Fruit fly (Drosophila melanogaster) whole organism, embryonic: ENCODE measurements around the gene Pif1A.
A peak's percentile ranks its signal among the peaks of the same experiment; 100 is the strongest.

Experiments
- Abd-B ChIP-seq: fragments of 200-800 bp; sonication (Bioruptor generic); optimal IDR thresholded peaks from 2 replicates; lab custom pipeline; 2018; ENCODE audit warnings: missing biosample characterization, mild to moderate bottlenecking, missing genetic modification characterization, moderate library complexity
- Atf3 ChIP-seq: fragments of 200-800 bp; sonication (Bioruptor generic); optimal IDR thresholded peaks from 3 replicates; lab custom pipeline; 2016; ENCODE audit warnings: missing biosample characterization, missing genetic modification characterization
- Atf6 ChIP-seq: fragments of 200-800 bp; sonication (Bioruptor generic); IDR thresholded peaks from 2 replicates; pipeline ENCODE4 v1.3.6; 2022; ENCODE audit warnings: missing biosample characterization, missing genetic modification characterization
- B-H1 ChIP-seq: fragments of 200-800 bp; sonication (Bioruptor generic); IDR thresholded peaks from 3 replicates; pipeline ENCODE4 v1.3.6; 2022; ENCODE audit warnings: missing biosample characterization, missing genetic modification characterization
- C15 ChIP-seq: fragments of 200-800 bp; sonication (Bioruptor generic); IDR thresholded peaks from 3 replicates; pipeline ENCODE4 v1.3.6; 2022; ENCODE audit warnings: missing biosample characterization, missing genetic modification characterization
- CG10274 ChIP-seq: fragments of 200-800 bp; sonication (Bioruptor generic); optimal IDR thresholded peaks from 3 replicates; lab custom pipeline; 2017; ENCODE audit warnings: missing biosample characterization, mild to moderate bottlenecking, missing genetic modification characterization
- CG11247 ChIP-seq: fragments of 200-800 bp; sonication (Bioruptor generic); IDR thresholded peaks from 2 replicates; pipeline ENCODE4 v1.3.6; 2022; ENCODE audit warnings: missing biosample characterization, missing genetic modification characterization
- CG11398 ChIP-seq: fragments of 200-800 bp; sonication (Bioruptor generic); optimal IDR thresholded peaks from 2 replicates; lab custom pipeline; 2016; ENCODE audit warnings: missing biosample characterization, missing genetic modification characterization
- CG11560 ChIP-seq: fragments of 200-800 bp; sonication (Bioruptor generic); IDR thresholded peaks from 3 replicates; pipeline ENCODE4 v1.3.6; 2022; ENCODE audit warnings: missing biosample characterization, missing genetic modification characterization
- CG15479 ChIP-seq: fragments of 200-800 bp; sonication (Bioruptor generic); optimal IDR thresholded peaks from 3 replicates; lab custom pipeline; 2019; ENCODE audit warnings: missing biosample characterization, mild to moderate bottlenecking, missing genetic modification characterization, moderate library complexity
- CG17912 ChIP-seq: fragments of 200-800 bp; sonication (Bioruptor generic); optimal IDR thresholded peaks from 2 replicates; lab custom pipeline; 2018; ENCODE audit warnings: missing biosample characterization, mild to moderate bottlenecking, missing genetic modification characterization
- CG2202 ChIP-seq: fragments of 200-800 bp; sonication (Bioruptor generic); optimal IDR thresholded peaks from 2 replicates; lab custom pipeline; 2018; ENCODE audit warnings: missing biosample characterization, mild to moderate bottlenecking, missing genetic modification characterization
- CG31365 ChIP-seq: fragments of 200-800 bp; sonication (Bioruptor generic); optimal IDR thresholded peaks from 2 replicates; lab custom pipeline; 2018; ENCODE audit warnings: missing biosample characterization, mild to moderate bottlenecking, missing genetic modification characterization
- CG32532 ChIP-seq: fragments of 200-800 bp; sonication (Bioruptor generic); IDR thresholded peaks from 2 replicates; pipeline ENCODE4 v1.3.6; 2022; ENCODE audit warnings: missing biosample characterization, missing genetic modification characterization
- CG3726 ChIP-seq: fragments of 200-800 bp; sonication (Bioruptor generic); IDR thresholded peaks from 3 replicates; pipeline ENCODE4, ENCODE4 v1.3.6; 2022; ENCODE audit warnings: missing biosample characterization, missing genetic modification characterization
- CG6765 ChIP-seq: fragments of 200-800 bp; sonication (Bioruptor generic); optimal IDR thresholded peaks from 3 replicates; lab custom pipeline; 2017; ENCODE audit warnings: missing biosample characterization, mild to moderate bottlenecking, missing genetic modification characterization
- CG6813 ChIP-seq: fragments of 200-800 bp; sonication (Bioruptor generic); optimal IDR thresholded peaks from 2 replicates; lab custom pipeline; 2017; ENCODE audit warnings: missing biosample characterization, missing genetic modification characterization, mild to moderate bottlenecking, moderate library complexity, missing genetic modification reagents
- CG9437 ChIP-seq: fragments of 200-800 bp; sonication (Bioruptor generic); optimal IDR thresholded peaks from 2 replicates; lab custom pipeline; 2018; ENCODE audit warnings: missing biosample characterization, mild to moderate bottlenecking, missing genetic modification characterization
- CG9727 ChIP-seq: fragments of 200-800 bp; sonication (Bioruptor generic); optimal IDR thresholded peaks from 3 replicates; lab custom pipeline; 2017; ENCODE audit warnings: missing biosample characterization, mild to moderate bottlenecking, missing genetic modification characterization
- CG9876 ChIP-seq: fragments of 200-800 bp; sonication (Bioruptor generic); optimal IDR thresholded peaks from 2 replicates; lab custom pipeline; 2016; ENCODE audit warnings: missing biosample characterization, missing genetic modification characterization
- Drgx ChIP-seq: fragments of 200-800 bp; sonication (Bioruptor generic); IDR thresholded peaks from 2 replicates; pipeline ENCODE4 v1.3.6; 2022; ENCODE audit warnings: missing biosample characterization, missing genetic modification characterization
- HLH3B ChIP-seq: fragments of 200-800 bp; sonication (Bioruptor generic); IDR thresholded peaks from 2 replicates; pipeline ENCODE4 v1.3.6; 2022; ENCODE audit warnings: missing biosample characterization, missing genetic modification characterization
- HLH4C ChIP-seq: fragments of 200-800 bp; sonication (Bioruptor generic); IDR thresholded peaks from 3 replicates; pipeline ENCODE4 v1.3.6; 2022; ENCODE audit warnings: missing biosample characterization, missing genetic modification characterization; ENCODE audit not compliant: partially characterized antibody
- Lpt ChIP-seq: fragments of >200 bp; optimal IDR thresholded peaks from 2 replicates; lab custom pipeline; 2018; ENCODE audit warnings: missing biosample characterization, missing genetic modification characterization
- Mrtf ChIP-seq: fragments of 200-800 bp; sonication (Bioruptor generic); IDR thresholded peaks from 3 replicates; pipeline ENCODE4 v1.3.6; 2022; ENCODE audit warnings: missing biosample characterization, missing genetic modification characterization
- Tbp ChIP-seq: fragments of >200 bp; optimal IDR thresholded peaks from 2 replicates; lab custom pipeline; 2018; ENCODE audit warnings: missing biosample characterization, missing genetic modification characterization
- amos ChIP-seq: fragments of 200-800 bp; sonication (Bioruptor generic); IDR thresholded peaks from 2 replicates; pipeline ENCODE4 v1.3.6; 2022; ENCODE audit warnings: missing biosample characterization, missing genetic modification characterization; ENCODE audit not compliant: partially characterized antibody
- chif ChIP-seq, 2 experiments: fragments of 200-800 bp; sonication (Bioruptor generic); optimal IDR thresholded peaks; 3 replicates each; lab custom pipeline; 2016; ENCODE audit warnings: missing biosample characterization in 2 of 2, missing genetic modification characterization in 2 of 2
- chinmo ChIP-seq: fragments of 200-800 bp; sonication (Bioruptor generic); IDR thresholded peaks from 4 replicates; pipeline ENCODE4 v1.3.6; 2022; ENCODE audit warnings: missing biosample characterization, missing genetic modification characterization; ENCODE audit not compliant: partially characterized antibody
- danr ChIP-seq: fragments of 200-800 bp; sonication (Bioruptor generic); IDR thresholded peaks from 2 replicates; pipeline ENCODE4 v1.3.6; 2022; ENCODE audit warnings: missing biosample characterization, missing genetic modification characterization
- esg ChIP-seq: fragments of 200-800 bp; sonication (Bioruptor generic); conservative IDR thresholded peaks from 2 replicates; pipeline ENCODE4 v1.3.6; 2022; ENCODE audit warnings: missing biosample characterization, missing genetic modification characterization
- fd64A ChIP-seq: fragments of 200-800 bp; sonication (Bioruptor generic); optimal IDR thresholded peaks from 3 replicates; lab custom pipeline; 2018; ENCODE audit warnings: missing biosample characterization, mild to moderate bottlenecking, missing genetic modification characterization
- fd96Cb ChIP-seq: fragments of 200-800 bp; sonication (Bioruptor generic); optimal IDR thresholded peaks from 2 replicates; lab custom pipeline; 2018; ENCODE audit warnings: missing biosample characterization, mild to moderate bottlenecking, missing genetic modification characterization, moderate library complexity
- gcm ChIP-seq: fragments of 200-800 bp; sonication (Bioruptor generic); optimal IDR thresholded peaks from 2 replicates; lab custom pipeline; 2019; ENCODE audit warnings: missing biosample characterization, mild to moderate bottlenecking, missing genetic modification characterization, moderate library complexity
- gsb-n ChIP-seq: fragments of 200-800 bp; sonication (Bioruptor generic); optimal IDR thresholded peaks from 3 replicates; lab custom pipeline; 2018; ENCODE audit warnings: missing biosample characterization, mild to moderate bottlenecking, missing genetic modification characterization
- knrl ChIP-seq: fragments of 200-800 bp; sonication (Bioruptor generic); IDR thresholded peaks from 3 replicates; pipeline ENCODE4 v1.3.6; 2022; ENCODE audit warnings: missing biosample characterization, missing genetic modification characterization; ENCODE audit not compliant: partially characterized antibody
- lab ChIP-seq: fragments of 200-800 bp; sonication (Bioruptor generic); optimal IDR thresholded peaks from 3 replicates; lab custom pipeline; 2017; ENCODE audit warnings: missing biosample characterization, missing genetic modification characterization, mild to moderate bottlenecking, moderate library complexity, missing genetic modification reagents
- lola ChIP-seq, 3 experiments: fragments of >200 bp in 2 of 3; fragments of 200-800 bp in 1 of 3; sonication (Bioruptor generic) in 1 of 3; optimal IDR thresholded peaks; 2 replicates each; lab custom pipeline; 2017 to 2019; ENCODE audit warnings: missing biosample characterization in 3 of 3, missing genetic modification characterization in 3 of 3, mild to moderate bottlenecking in 1 of 3, moderate library complexity in 1 of 3
- oc ChIP-seq: fragments of 200-800 bp; sonication (Bioruptor generic); optimal IDR thresholded peaks from 2 replicates; lab custom pipeline; 2018; ENCODE audit warnings: missing biosample characterization, mild to moderate bottlenecking, missing genetic modification characterization, moderate library complexity
- p53 ChIP-seq: fragments of 200-800 bp; sonication (Bioruptor generic); optimal IDR thresholded peaks from 2 replicates; lab custom pipeline; 2016; ENCODE audit warnings: missing biosample characterization, missing genetic modification characterization
- phol ChIP-seq: fragments of 200-800 bp; sonication (Bioruptor generic); optimal IDR thresholded peaks from 3 replicates; lab custom pipeline; 2018; ENCODE audit warnings: missing biosample characterization, mild to moderate bottlenecking, missing genetic modification characterization, moderate library complexity
- pros ChIP-seq: fragments of 200-800 bp; sonication (Bioruptor generic); optimal IDR thresholded peaks from 3 replicates; lab custom pipeline; 2019; ENCODE audit warnings: missing biosample characterization, mild to moderate bottlenecking, missing genetic modification characterization, moderate library complexity
- ro ChIP-seq: fragments of 200-800 bp; sonication (Bioruptor generic); IDR thresholded peaks from 2 replicates; pipeline ENCODE4 v1.3.6; 2022; ENCODE audit warnings: missing biosample characterization, missing genetic modification characterization
- salm ChIP-seq: fragments of 200-800 bp; sonication (Bioruptor generic); optimal IDR thresholded peaks from 2 replicates; lab custom pipeline; 2018; ENCODE audit warnings: missing biosample characterization, mild to moderate bottlenecking, missing genetic modification characterization
- slp2 ChIP-seq: fragments of 200-800 bp; sonication (Bioruptor generic); optimal IDR thresholded peaks from 2 replicates; lab custom pipeline; 2016; ENCODE audit warnings: missing biosample characterization, missing genetic modification characterization
- so ChIP-seq: fragments of 200-800 bp; sonication (Bioruptor generic); IDR thresholded peaks from 3 replicates; pipeline ENCODE4 v1.3.6; 2022; ENCODE audit warnings: missing biosample characterization, missing genetic modification characterization
- tx ChIP-seq: fragments of 200-800 bp; sonication (Bioruptor generic); optimal IDR thresholded peaks from 2 replicates; lab custom pipeline; 2016; ENCODE audit warnings: missing biosample characterization, missing genetic modification characterization
- z ChIP-seq: fragments of 200-800 bp; sonication (Bioruptor generic); IDR thresholded peaks from 3 replicates; pipeline ENCODE4 v1.3.6; 2022; ENCODE audit warnings: missing biosample characterization, missing genetic modification characterization
- zen ChIP-seq: fragments of 200-800 bp; sonication (Bioruptor generic); optimal IDR thresholded peaks from 3 replicates; lab custom pipeline; 2018; ENCODE audit warnings: missing biosample characterization, mild to moderate bottlenecking, missing genetic modification characterization, moderate library complexity

Gene Pif1A

dm6 chr3R:8731597-8732263 lies 69.2 kb downstream of the Pif1A start, which contains the start of the genes M1BP and CG8202 (continued):
- TF ChIP-seq C15 (GFP tag; lab: Robert Waterston, UW) (no peak), fd64A (peak; percentile 18), CG17912 (GFP tag; lab: Kevin White, UChicago) (peak; percentile 68), z (GFP tag; lab: Robert Waterston, UW) (no peak), Mrtf (GFP tag; lab: Robert Waterston, UW) (peak; percentile 74; the same call in 2 of the 3 replicates), CG32532 (GFP tag; lab: Robert Waterston, UW) (peak; percentile 85), Abd-B (GFP tag; lab: Kevin White, UChicago) (peak; percentile 87), CG11560 (tag; lab: Robert Waterston, UW) (peak; percentile 64; the same call in 1 of the 3 replicates), CG9727 (GFP tag; lab: Kevin White, UChicago) (peak; percentile 96), CG2202 (peak; percentile 77), gsb-n (peak; percentile 93), CG6765 (GFP tag; lab: Kevin White, UChicago) (peak; percentile 87), p53 (no peak), CG11247 (GFP tag; lab: Robert Waterston, UW) (peak; percentile 67), CG9437 (GFP tag; lab: Kevin White, UChicago) (peak; percentile 93), pros (GFP tag; lab: Kevin White, UChicago) (peak; percentile 38), knrl (GFP tag; lab: Robert Waterston, UW) (no peak), CG6813 (GFP tag; lab: Kevin White, UChicago) (peak; percentile 81), zen (tag; lab: Kevin White, UChicago) (peak; percentile 83), chinmo (no peak), Drgx (GFP tag; lab: Robert Waterston, UW) (peak; percentile 74), HLH4C (no peak), HLH3B (GFP tag; lab: Robert Waterston, UW) (peak; percentile 58), tx (peak; percentile 38), B-H1 (peak; percentile 65; the same call in 2 of the 3 replicates), salm (peak; percentile 81), esg (GFP tag; lab: Robert Waterston, UW) (peak; percentile 67; the same call in 1 of the 2 replicates), oc (tag; lab: Kevin White, UChicago) (no peak), CG31365 (no peak), amos (GFP tag; lab: Robert Waterston, UW) (no peak), Tbp (GFP tag; lab: Kevin White, UChicago) (no peak), Atf6 (GFP tag; lab: Robert Waterston, UW) (peak; percentile 55), lab (GFP tag; lab: Kevin White, UChicago) (no peak), lola (GFP tag; optimal IDR thresholded peaks at IDR 0.05; lab: Kevin White, UChicago) (peak in 1 of 3 experiments; percentile 96), gcm (peak; percentile 94), CG15479 (peak; percentile 34), CG11398 (GFP tag; lab: Kevin White, UChicago) (no peak), so (GFP tag; lab: Robert Waterston, UW) (peak; percentile 63; the same call in 1 of the 3 replicates), fd96Cb (tag; lab: Kevin White, UChicago) (peak; percentile 90), phol (tag; lab: Kevin White, UChicago) (peak; percentile 94), CG3726 (GFP tag; lab: Robert Waterston, UW) (no peak), chif (GFP tag; optimal IDR thresholded peaks at IDR 0.05; lab: Kevin White, UChicago) (peak; percentile 8 to 67), CG10274 (GFP tag; lab: Kevin White, UChicago) (no peak), Lpt (GFP tag; lab: Kevin White, UChicago) (no peak), Atf3 (GFP tag; lab: Kevin White, UChicago) (no peak), ro (GFP tag; lab: Robert Waterston, UW) (peak; percentile 46; the same call in 1 of the 2 replicates), danr (GFP tag; lab: Robert Waterston, UW) (peak; percentile 63), slp2 (GFP tag; lab: Kevin White, UChicago) (peak; percentile 68), CG9876 (GFP tag; lab: Kevin White, UChicago) (peak; percentile 44)
